Fruit fly (Drosophila melanogaster): ENCODE measurements around the gene bnb.

The bnb gene

dm6 chrX:18783417-18784123, 13.9 kb downstream of the bnb start, which contains the start of gene CG18259 (continued):
- TF ChIP-seq Scr (GFP tag; IDR thresholded peaks at IDR 0.05; ENCODE audit: partially characterized antibody) (peak; percentile 91), en (GFP tag; optimal IDR thresholded peaks at IDR 0.05) (no peak), HLH54F (GFP tag; optimal IDR thresholded peaks at IDR 0.05) (no peak), vvl (GFP tag; IDR thresholded peaks at IDR 0.05) (no peak), Drgx (GFP tag; IDR thresholded peaks at IDR 0.05) (no peak), GATAe (GFP tag; conservative IDR thresholded peaks at IDR 0.05) (no peak), Deaf1 (tag; optimal IDR thresholded peaks at IDR 0.05) (no peak), scrt (GFP tag; optimal IDR thresholded peaks at IDR 0.05) (no peak), zf30C (GFP tag; optimal IDR thresholded peaks at IDR 0.05) (no peak), CG30020 (tag; optimal IDR thresholded peaks at IDR 0.05) (peak; percentile 94), lab (GFP tag; optimal IDR thresholded peaks at IDR 0.05) (no peak), CG18262 (tag; optimal IDR thresholded peaks at IDR 0.05) (no peak), caup (GFP tag; optimal IDR thresholded peaks at IDR 0.05; ENCODE audit: severe bottlenecking) (no peak), CG12236 (GFP tag; optimal IDR thresholded peaks at IDR 0.05) (no peak), CG15696 (tag; optimal IDR thresholded peaks at IDR 0.05) (no peak), CG33213 (GFP tag; optimal IDR thresholded peaks at IDR 0.05) (peak; percentile 2), zen (tag; optimal IDR thresholded peaks at IDR 0.05) (no peak), CG3838 (GFP tag; optimal IDR thresholded peaks at IDR 0.05) (no peak), Doc2 (GFP tag; IDR thresholded peaks at IDR 0.05) (no peak), CG2712 (tag; optimal IDR thresholded peaks at IDR 0.05) (peak; percentile 28), CG15011 (GFP tag; optimal IDR thresholded peaks at IDR 0.05) (no peak), Hr3 (GFP tag; optimal IDR thresholded peaks at IDR 0.05) (no peak), CG7928 (GFP tag; optimal IDR thresholded peaks at IDR 0.05) (no peak), Dp (GFP tag; optimal IDR thresholded peaks at IDR 0.05) (peak; percentile 24), Hand (GFP tag; optimal IDR thresholded peaks at IDR 0.05) (no peak), croc (GFP tag; conservative IDR thresholded peaks at IDR 0.05) (no peak), Bteb2 (GFP tag; optimal IDR thresholded peaks at IDR 0.05) (no peak), rib (GFP tag; IDR thresholded peaks at IDR 0.05) (no peak), wdn (GFP tag; IDR thresholded peaks at IDR 0.05) (no peak), cas (GFP tag; IDR thresholded peaks at IDR 0.05) (no peak), CG33557 (GFP tag; optimal IDR thresholded peaks at IDR 0.05) (no peak), bcd (GFP tag; optimal IDR thresholded peaks at IDR 0.05) (peak; percentile 4), CoRest (tag; optimal IDR thresholded peaks at IDR 0.05) (peak; percentile 40), repo (GFP tag; optimal IDR thresholded peaks at IDR 0.05) (no peak), CG9215 (GFP tag; IDR thresholded peaks at IDR 0.05) (no peak; the same call in 1 of the 2 replicates), Myb (GFP tag; optimal IDR thresholded peaks at IDR 0.05) (no peak), nerfin-1 (tag; optimal IDR thresholded peaks at IDR 0.05) (no peak), ewg (GFP tag; optimal IDR thresholded peaks at IDR 0.05) (peak; percentile 61), z (GFP tag; IDR thresholded peaks at IDR 0.05) (no peak), insv (GFP tag; optimal IDR thresholded peaks at IDR 0.05) (no peak), CG13123 (GFP tag; optimal IDR thresholded peaks at IDR 0.05) (no peak), D (optimal IDR thresholded peaks at IDR 0.05) (no peak), D (GFP tag; optimal IDR thresholded peaks at IDR 0.05) (no peak), CG10267 (tag; optimal IDR thresholded peaks at IDR 0.05) (peak; percentile 20), fru (optimal IDR thresholded peaks at IDR 0.05) (no peak), CG4854 (GFP tag; optimal IDR thresholded peaks at IDR 0.05) (no peak), CG9727 (GFP tag; optimal IDR thresholded peaks at IDR 0.05) (no peak), NC2α (GFP tag; optimal IDR thresholded peaks at IDR 0.05) (no peak), CG8281 (tag; optimal IDR thresholded peaks at IDR 0.05) (no peak), CG10543 (GFP tag; optimal IDR thresholded peaks at IDR 0.05) (no peak), CG12104 (GFP tag; optimal IDR thresholded peaks at IDR 0.05) (no peak)
